Worm (Caenorhabditis elegans) whole organism, mixed stage, embryonic: Measurements from ENCODE around the gene C13A2.3.

Source experiments
- bed-3 ChIP-seq: fragments of 200-800 bp; sonication (Bioruptor generic); optimal IDR thresholded peaks from 3 replicates; lab custom pipeline; 2018; ENCODE audit warnings: mild to moderate bottlenecking, missing genetic modification characterization, moderate library complexity, missing compliant biosample characterization
- ces-1 ChIP-seq: fragments of 150-350 bp; optimal IDR thresholded peaks from 2 replicates; lab custom pipeline; 2014; ENCODE audit warnings: missing biosample characterization, missing genetic modification reagents, missing genetic modification characterization
- hlh-1 ChIP-seq: fragments of 150-350 bp; optimal IDR thresholded peaks from 2 replicates; lab custom pipeline; 2014; ENCODE audit warnings: missing biosample characterization, missing genetic modification reagents, missing genetic modification characterization
- lin-32 ChIP-seq: fragments of 200-800 bp; sonication (Bioruptor generic); optimal IDR thresholded peaks from 2 replicates; lab custom pipeline; 2018; ENCODE audit warnings: mild to moderate bottlenecking, missing genetic modification characterization, missing compliant biosample characterization
- mab-5 ChIP-seq: fragments of 150-350 bp; optimal IDR thresholded peaks from 2 replicates; lab custom pipeline; 2014; ENCODE audit warnings: missing biosample characterization, missing genetic modification characterization
- nhr-237 ChIP-seq: fragments of 150-350 bp; optimal IDR thresholded peaks from 2 replicates; lab custom pipeline; 2014; ENCODE audit warnings: missing biosample characterization, missing genetic modification characterization
- nhr-28 ChIP-seq: fragments of 150-350 bp; optimal IDR thresholded peaks from 2 replicates; lab custom pipeline; 2014; ENCODE audit warnings: missing biosample characterization, missing genetic modification characterization
- pha-4 ChIP-seq: fragments of 150-350 bp; optimal IDR thresholded peaks from 2 replicates; lab custom pipeline; 2018; ENCODE audit warnings: missing biosample characterization, missing genetic modification reagents, missing genetic modification characterization
- sptf-1 ChIP-seq: sonication (generic microtip); optimal IDR thresholded peaks from 2 replicates; lab custom pipeline; 2017; ENCODE audit warnings: mild to moderate bottlenecking, missing genetic modification characterization, moderate library complexity, missing compliant biosample characterization
- unc-62 ChIP-seq: fragments of 150-350 bp; optimal IDR thresholded peaks from 2 replicates; lab custom pipeline; 2014; ENCODE audit warnings: missing biosample characterization, missing genetic modification reagents, missing genetic modification characterization

- TF ChIP-seq sptf-1 (no peak), hlh-1 (tag; lab: Kevin White, UChicago) (no peak), mab-5 (tag; lab: Kevin White, UChicago) (no peak), bed-3 (GFP tag; lab: Kevin White, UChicago) (no peak), nhr-28 (no peak), lin-32 (no peak), pha-4 (tag; lab: Kevin White, UChicago) (no peak), ces-1 (GFP tag; lab: Kevin White, UChicago) (no peak), nhr-237 (tag; lab: Kevin White, UChicago) (no peak), unc-62 (GFP tag; lab: Kevin White, UChicago) (no peak)
Measured at ce11 chrV:7307089-7307488, 25.0 kb downstream of the C13A2.3 start, which contains the start of gene F07G11.1.
